Worm (Caenorhabditis elegans): ENCODE data around the gene plep-1.

Gene plep-1

ce11 chrII:4321766-4322165 lies 9.8 kb upstream of the plep-1 start, which contains the start of gene Y52E8A.1:
Gene Y52E8A.1, plus strand, starts transcription at chrII:4322066.
- TF ChIP-seq unc-62 (GFP tag; optimal IDR thresholded peaks at IDR 0.05 in 1 of 2) (peak in 1 of 2 experiments; percentile 17), unc-62 (tag; optimal IDR thresholded peaks at IDR 0.05) (no peak), nhr-76 (tag; optimal IDR thresholded peaks at IDR 0.05) (no peak)

ce11 chrII:4320455-4320854 lies 8.4 kb upstream of the plep-1 start, which contains the start of gene Y52E8A.2:
Gene Y52E8A.2, plus strand, starts transcription at chrII:4320836.
- TF ChIP-seq unc-130 (GFP tag; optimal IDR thresholded peaks at IDR 0.05) (peak; percentile 12), daf-12 (tag; optimal IDR thresholded peaks at IDR 0.05) (no peak)

- TF ChIP-seq F37D6.2 (tag; optimal IDR thresholded peaks at IDR 0.05) (no peak), aha-1 (tag) (peak; percentile 97)
These were observed 7.6 kb upstream of the plep-1 start, which contains the start of gene Y52E8A.6 for ce11 chrII:4319537-4320019. Gene Y52E8A.6, minus strand, starts transcription at chrII:4319969.

ce11 chrII:4316011-4316410 lies 4.0 kb upstream of the plep-1 start, which contains the start of gene srw-40:
Gene srw-40, minus strand, starts transcription at chrII:4316111.
- TF ChIP-seq pha-4 (GFP tag; IDR thresholded peaks at IDR 0.05): no peak
- TF ChIP-seq pha-4 (tag; optimal IDR thresholded peaks at IDR 0.05): no peak
- TF ChIP-seq aha-1 (tag): peak; percentile 47

- TF ChIP-seq dmd-9 (GFP tag; IDR thresholded peaks at IDR 0.05) (peak; percentile 70; the same call in 1 of the 2 replicates), D1046.2 (GFP tag; IDR thresholded peaks at IDR 0.05) (0 out of 2 replicates have a peak, but pooled peaks have one; percentile 15), ceh-20 (GFP tag; IDR thresholded peaks at IDR 0.05) (peak; percentile 51; the same call in 1 of the 2 replicates), egl-43 (GFP tag; IDR thresholded peaks at IDR 0.05) (0 out of 2 replicates have a peak, but pooled peaks have one; percentile 5)
These were observed 2.9 kb downstream of the plep-1 start for ce11 chrII:4309112-4309511.

- peak in 1 of 2 experiments; percentile 91 for TF ChIP-seq unc-62 (GFP tag; optimal IDR thresholded peaks at IDR 0.05 in 1 of 2)
- no peak for TF ChIP-seq unc-62 (tag; optimal IDR thresholded peaks at IDR 0.05)
- TF ChIP-seq tag-97 (GFP tag; IDR thresholded peaks at IDR 0.05): no peak
- no peak for TF ChIP-seq daf-16 (GFP tag; optimal IDR thresholded peaks at IDR 0.05)
- TF ChIP-seq daf-16 (tag; optimal IDR thresholded peaks at IDR 0.05): peak; percentile 60
These were observed 4.9 kb downstream of the plep-1 start, which contains the start of gene Y52E8A.3 for ce11 chrII:4306921-4307630. Gene Y52E8A.3, minus strand, starts transcription at chrII:4306971.

- no peak for TF ChIP-seq mxl-2 (GFP tag; conservative IDR thresholded peaks at IDR 0.05)
- peak in 1 of 2 experiments; percentile 41 for TF ChIP-seq unc-62 (GFP tag; optimal IDR thresholded peaks at IDR 0.05 in 1 of 2)
- TF ChIP-seq unc-62 (tag; optimal IDR thresholded peaks at IDR 0.05): no peak
These were observed 10.7 kb downstream of the plep-1 start, which contains the start of gene gtf-2F1 for ce11 chrII:4301307-4301706. Gene gtf-2F1, plus strand, starts transcription at chrII:4301607.

ce11 chrII:4299227-4299703 lies 12.8 kb downstream of the plep-1 start, which contains the start of gene sco-1:
Gene sco-1, plus strand, starts transcription at chrII:4299653.
- TF ChIP-seq skn-1 (tag; optimal IDR thresholded peaks at IDR 0.05) (no peak), nhr-10 (tag; optimal IDR thresholded peaks at IDR 0.05) (peak; percentile 16), ceh-44 (GFP tag; IDR thresholded peaks at IDR 0.05) (peak; percentile 58; the same call in 1 of the 2 replicates), madf-5 (GFP tag; IDR thresholded peaks at IDR 0.05) (0 out of 4 replicates have a peak, but pooled peaks of 1 of the 2 experiments have one; percentile 4), ceh-62 (tag; optimal IDR thresholded peaks at IDR 0.05) (no peak), Y5F2A.4 (GFP tag; optimal IDR thresholded peaks at IDR 0.05) (no peak), nhr-41 (GFP tag; IDR thresholded peaks at IDR 0.05) (no peak), F26F4.8 (GFP tag; conservative IDR thresholded peaks at IDR 0.05) (no peak), zag-1 (tag; optimal IDR thresholded peaks at IDR 0.05) (peak; percentile 42), spr-3 (GFP tag; optimal IDR thresholded peaks at IDR 0.05) (peak; percentile 56), attf-4 (tag; optimal IDR thresholded peaks at IDR 0.05) (no peak), Y48G9A.11 (GFP tag; IDR thresholded peaks at IDR 0.05) (peak; percentile 89), dmd-6 (GFP tag; IDR thresholded peaks at IDR 0.05) (peak; percentile 95), lin-39 (tag; optimal IDR thresholded peaks at IDR 0.05) (peak; percentile 30), zfp-2 (tag; optimal IDR thresholded peaks at IDR 0.05) (peak; percentile 75), gei-8 (GFP tag; optimal IDR thresholded peaks at IDR 0.05) (peak; percentile 50), set-16 (GFP tag; IDR thresholded peaks at IDR 0.05) (no peak), F37D6.2 (tag; optimal IDR thresholded peaks at IDR 0.05) (peak; percentile 87), F10B5.3 (tag; optimal IDR thresholded peaks at IDR 0.05) (no peak), ctbp-1 (GFP tag; IDR thresholded peaks at IDR 0.05) (peak; percentile 88)

Measured in whole organism, L4 larva.